Worm (Caenorhabditis elegans) whole organism, mixed stage, embryonic: Measurements from ENCODE around the gene bus-2.

ENCODE experiments used
- M03D4.4 ChIP-seq: sonication (generic microtip); optimal IDR thresholded peaks from 2 replicates; lab custom pipeline; 2017; ENCODE audit warnings: mild to moderate bottlenecking, missing genetic modification characterization, missing compliant biosample characterization
- bed-3 ChIP-seq: fragments of 200-800 bp; sonication (Bioruptor generic); optimal IDR thresholded peaks from 3 replicates; lab custom pipeline; 2018; ENCODE audit warnings: mild to moderate bottlenecking, missing genetic modification characterization, moderate library complexity, missing compliant biosample characterization
- blmp-1 ChIP-seq: fragments of 150-350 bp; optimal IDR thresholded peaks from 2 replicates; lab custom pipeline; 2014; ENCODE audit warnings: missing biosample characterization, missing genetic modification characterization
- ceh-43 ChIP-seq: fragments of 200-800 bp; sonication (Bioruptor generic); optimal IDR thresholded peaks from 2 replicates; lab custom pipeline; 2018; ENCODE audit warnings: mild to moderate bottlenecking, missing genetic modification characterization, moderate library complexity, missing compliant biosample characterization
- ceh-83 ChIP-seq: fragments of 200-800 bp; sonication (Bioruptor generic); optimal IDR thresholded peaks from 2 replicates; lab custom pipeline; 2018; ENCODE audit warnings: mild to moderate bottlenecking, missing genetic modification characterization, missing compliant biosample characterization
- cnd-1 ChIP-seq: fragments of 200-800 bp; sonication (Bioruptor generic); optimal IDR thresholded peaks from 2 replicates; lab custom pipeline; 2018; ENCODE audit warnings: mild to moderate bottlenecking, missing genetic modification characterization, missing compliant biosample characterization
- drap-1 ChIP-seq: fragments of 200-800 bp; sonication (Bioruptor generic); optimal IDR thresholded peaks from 3 replicates; lab custom pipeline; 2018; ENCODE audit warnings: mild to moderate bottlenecking, missing genetic modification characterization, missing compliant biosample characterization
- elt-1 ChIP-seq: sonication (generic microtip); optimal IDR thresholded peaks from 2 replicates; lab custom pipeline; 2017; ENCODE audit warnings: missing genetic modification characterization, mild to moderate bottlenecking, missing compliant biosample characterization, antibody characterized with exemption, moderate library complexity, borderline replicate concordance; ENCODE audit not compliant: insufficient read depth
- elt-3 ChIP-seq: fragments of 150-350 bp; optimal IDR thresholded peaks from 2 replicates; lab custom pipeline; 2014; ENCODE audit warnings: missing biosample characterization, missing genetic modification characterization
- flh-1 ChIP-seq: fragments of 200-800 bp; sonication (Bioruptor generic); optimal IDR thresholded peaks from 2 replicates; lab custom pipeline; 2018; ENCODE audit warnings: mild to moderate bottlenecking, missing genetic modification characterization, moderate library complexity, missing compliant biosample characterization
- ham-2 ChIP-seq: fragments of 200-800 bp; sonication (Bioruptor generic); optimal IDR thresholded peaks from 2 replicates; lab custom pipeline; 2018; ENCODE audit warnings: mild to moderate bottlenecking, missing genetic modification characterization, missing compliant biosample characterization
- hlh-1 ChIP-seq: fragments of 150-350 bp; optimal IDR thresholded peaks from 2 replicates; lab custom pipeline; 2014; ENCODE audit warnings: missing biosample characterization, missing genetic modification reagents, missing genetic modification characterization
- lin-13 ChIP-seq: fragments of 150-350 bp; optimal IDR thresholded peaks from 2 replicates; lab custom pipeline; 2014; ENCODE audit warnings: missing biosample characterization, missing genetic modification characterization
- lsy-2 ChIP-seq: fragments of 150-350 bp; optimal IDR thresholded peaks from 2 replicates; lab custom pipeline; 2014; ENCODE audit warnings: missing biosample characterization, missing genetic modification characterization
- mep-1 ChIP-seq: fragments of 150-350 bp; optimal IDR thresholded peaks from 2 replicates; lab custom pipeline; 2017; ENCODE audit warnings: missing biosample characterization, missing genetic modification reagents, missing genetic modification characterization, inconsistent platforms
- nhr-12 ChIP-seq: fragments of 150-350 bp; optimal IDR thresholded peaks from 2 replicates; lab custom pipeline; 2014; ENCODE audit warnings: missing biosample characterization, missing genetic modification characterization
- nhr-237 ChIP-seq: fragments of 150-350 bp; optimal IDR thresholded peaks from 2 replicates; lab custom pipeline; 2014; ENCODE audit warnings: missing biosample characterization, missing genetic modification characterization
- nhr-28 ChIP-seq: fragments of 150-350 bp; optimal IDR thresholded peaks from 2 replicates; lab custom pipeline; 2014; ENCODE audit warnings: missing biosample characterization, missing genetic modification characterization
- nhr-76 ChIP-seq: sonication (generic microtip); optimal IDR thresholded peaks from 2 replicates; lab custom pipeline; 2017; ENCODE audit warnings: missing biosample characterization, missing genetic modification characterization
- pha-4 ChIP-seq: fragments of 150-350 bp; optimal IDR thresholded peaks from 2 replicates; lab custom pipeline; 2018; ENCODE audit warnings: missing biosample characterization, missing genetic modification reagents, missing genetic modification characterization
- sem-2 ChIP-seq: fragments of 200-800 bp; sonication (Bioruptor generic); optimal IDR thresholded peaks from 2 replicates; lab custom pipeline; 2018; ENCODE audit warnings: mild to moderate bottlenecking, missing genetic modification characterization, missing compliant biosample characterization
- snpc-4 ChIP-seq: fragments of 150-350 bp; optimal IDR thresholded peaks from 2 replicates; lab custom pipeline; 2014; ENCODE audit warnings: missing biosample characterization, missing genetic modification characterization
- sptf-1 ChIP-seq: sonication (generic microtip); optimal IDR thresholded peaks from 2 replicates; lab custom pipeline; 2017; ENCODE audit warnings: mild to moderate bottlenecking, missing genetic modification characterization, moderate library complexity, missing compliant biosample characterization
- tbx-8 ChIP-seq: fragments of 200-800 bp; sonication (Bioruptor generic); optimal IDR thresholded peaks from 2 replicates; lab custom pipeline; 2018; ENCODE audit warnings: mild to moderate bottlenecking, missing genetic modification characterization, moderate library complexity, missing compliant biosample characterization
- unc-120 ChIP-seq: sonication (generic microtip); optimal IDR thresholded peaks from 2 replicates; lab custom pipeline; 2017; ENCODE audit warnings: missing genetic modification characterization, missing compliant biosample characterization; ENCODE audit not compliant: poor library complexity, severe bottlenecking
- unc-39 ChIP-seq: fragments of 150-350 bp; optimal IDR thresholded peaks from 2 replicates; lab custom pipeline; 2014; ENCODE audit warnings: missing biosample characterization, missing genetic modification characterization
- unc-62 ChIP-seq: fragments of 150-350 bp; optimal IDR thresholded peaks from 2 replicates; lab custom pipeline; 2014; ENCODE audit warnings: missing biosample characterization, missing genetic modification reagents, missing genetic modification characterization
- zip-8 ChIP-seq: fragments of 150-350 bp; optimal IDR thresholded peaks from 2 replicates; lab custom pipeline; 2014; ENCODE audit warnings: missing biosample characterization, missing genetic modification characterization
- ztf-11 ChIP-seq: fragments of 150-350 bp; optimal IDR thresholded peaks from 2 replicates; lab custom pipeline; 2014; ENCODE audit warnings: missing biosample characterization, missing genetic modification characterization

The bus-2 gene

ce11 chrIV:1659978-1660377 lies 39.7 kb upstream of the bus-2 start, which contains the start of gene Y41D4B.4:
Y41D4B.4 (plus strand) TSS chrIV:1660110.
- TF ChIP-seq ceh-83 (GFP tag; lab: Kevin White, UChicago) (no peak), cnd-1 (tag; lab: Kevin White, UChicago) (no peak), bed-3 (GFP tag; lab: Kevin White, UChicago) (no peak), unc-39 (tag; lab: Kevin White, UChicago) (no peak), ham-2 (GFP tag; lab: Kevin White, UChicago) (no peak), lsy-2 (tag; lab: Kevin White, UChicago) (no peak), zip-8 (no peak), M03D4.4 (tag; lab: Kevin White, UChicago) (no peak), nhr-76 (no peak), nhr-237 (tag; lab: Kevin White, UChicago) (no peak), drap-1 (GFP tag; lab: Kevin White, UChicago) (no peak), elt-1 (tag; lab: Kevin White, UChicago) (no peak), ceh-43 (GFP tag; lab: Kevin White, UChicago) (no peak), blmp-1 (tag; lab: Kevin White, UChicago) (no peak)

- TF ChIP-seq nhr-12 (tag; lab: Kevin White, UChicago) (no peak), elt-1 (tag; lab: Kevin White, UChicago) (no peak), pha-4 (tag; lab: Kevin White, UChicago) (no peak), drap-1 (GFP tag; lab: Kevin White, UChicago) (no peak), flh-1 (no peak), unc-62 (GFP tag; lab: Kevin White, UChicago) (no peak)
Observed at ce11 chrIV:1660735-1661134, 39.0 kb upstream of the bus-2 start.

- no peak for TF ChIP-seq unc-39 (tag; lab: Kevin White, UChicago)
- no peak for TF ChIP-seq hlh-1 (tag; lab: Kevin White, UChicago)
- no peak for TF ChIP-seq sptf-1 (tag; lab: Kevin White, UChicago)
- no peak for TF ChIP-seq sem-2 (GFP tag; lab: Kevin White, UChicago)
- no peak for TF ChIP-seq nhr-28
Observed at ce11 chrIV:1662872-1663271, 36.8 kb upstream of the bus-2 start.

ce11 chrIV:1672398-1672797 lies 27.3 kb upstream of the bus-2 start, which contains the start of gene Y41D4B.1:
Y41D4B.1 (plus strand) TSS chrIV:1672698.
- no peak for TF ChIP-seq nhr-12 (tag; lab: Kevin White, UChicago)
- no peak for TF ChIP-seq M03D4.4 (tag; lab: Kevin White, UChicago)
- TF ChIP-seq ceh-43 (GFP tag; lab: Kevin White, UChicago): no peak
- TF ChIP-seq elt-1 (tag; lab: Kevin White, UChicago): no peak
- no peak for TF ChIP-seq ceh-83 (GFP tag; lab: Kevin White, UChicago)
- no peak for TF ChIP-seq lin-13 (tag; lab: Kevin White, UChicago)
- no peak for TF ChIP-seq elt-3 (tag; lab: Kevin White, UChicago)
- TF ChIP-seq, all 35 proteins: peak for 0

ce11 chrIV:1676926-1677325 lies 22.8 kb upstream of the bus-2 start:
- no peak for TF ChIP-seq unc-62 (GFP tag; lab: Kevin White, UChicago)
- no peak for TF ChIP-seq bed-3 (GFP tag; lab: Kevin White, UChicago)
- TF ChIP-seq ztf-11 (tag; lab: Kevin White, UChicago): no peak
- TF ChIP-seq unc-120: no peak
- no peak for TF ChIP-seq flh-1
- no peak for TF ChIP-seq mep-1 (tag; lab: Kevin White, UChicago)
- no peak for TF ChIP-seq tbx-8 (GFP tag; lab: Kevin White, UChicago)
- TF ChIP-seq blmp-1 (tag; lab: Kevin White, UChicago): no peak
- no peak for TF ChIP-seq drap-1 (GFP tag; lab: Kevin White, UChicago)
- TF ChIP-seq ceh-83 (GFP tag; lab: Kevin White, UChicago): no peak
- no peak for TF ChIP-seq pha-4 (tag; lab: Kevin White, UChicago)
- TF ChIP-seq snpc-4: no peak
- TF ChIP-seq nhr-12 (tag; lab: Kevin White, UChicago): no peak
- TF ChIP-seq nhr-76: no peak
- no peak for TF ChIP-seq ceh-43 (GFP tag; lab: Kevin White, UChicago)
